Worm (Caenorhabditis elegans): Measurements from ENCODE around the gene eif-3.L.

DNA sequence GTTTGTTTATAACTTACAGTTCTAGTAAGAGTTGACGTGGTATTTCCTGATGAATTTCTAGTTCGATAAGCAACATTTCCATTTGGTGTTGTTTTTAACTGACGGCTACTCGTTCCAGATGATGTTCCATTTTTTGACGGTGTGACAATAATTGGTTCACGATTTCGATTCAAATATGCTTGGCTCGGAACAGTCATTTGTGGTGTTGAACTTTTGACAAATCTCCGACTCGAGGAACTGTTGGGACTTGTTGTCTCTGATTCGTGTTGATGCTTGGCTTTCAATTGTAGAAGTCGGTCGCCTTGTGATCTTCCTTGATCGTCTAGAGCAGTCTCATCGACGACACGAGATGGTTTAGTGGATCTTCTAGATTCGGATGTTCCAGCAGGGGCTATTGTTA is 30.7 kb downstream of the eif-3.L start:
- TF ChIP-seq sptf-1 (tag; optimal IDR thresholded peaks at IDR 0.05): no peak
- no peak for TF ChIP-seq nhr-237 (tag; optimal IDR thresholded peaks at IDR 0.05)
- no peak for TF ChIP-seq hlh-1 (tag; optimal IDR thresholded peaks at IDR 0.05)
- TF ChIP-seq lin-13 (tag; optimal IDR thresholded peaks at IDR 0.05): no peak
- no peak for TF ChIP-seq unc-120 (tag; optimal IDR thresholded peaks at IDR 0.05; ENCODE audit: poor library complexity, severe bottlenecking)
- TF ChIP-seq ztf-11 (tag; optimal IDR thresholded peaks at IDR 0.05): no peak
- TF ChIP-seq elt-3 (tag; optimal IDR thresholded peaks at IDR 0.05): no peak
